Worm (Caenorhabditis elegans) whole organism, midembryonic: ENCODE data around the gene cah-2.

Source experiments
- T22C8.4 ChIP-seq: fragments of 200-800 bp; sonication (Bioruptor generic); IDR thresholded peaks from 2 replicates; pipeline ENCODE4 v1.3.6; 2022; ENCODE audit warnings: missing genetic modification characterization, missing compliant biosample characterization
- cog-1 ChIP-seq: sonication (generic microtip); optimal IDR thresholded peaks from 2 replicates; lab custom pipeline; 2016; ENCODE audit warnings: missing genetic modification characterization, missing compliant biosample characterization
- flt-1 ChIP-seq: fragments of 200-800 bp; sonication (Bioruptor generic); IDR thresholded peaks from 2 replicates; pipeline ENCODE4 v1.3.6; 2022; ENCODE audit warnings: missing genetic modification characterization, missing compliant biosample characterization
- klf-2 ChIP-seq: fragments of 200-800 bp; sonication (Bioruptor generic); conservative IDR thresholded peaks from 2 replicates; pipeline ENCODE4 v1.3.6; 2022; ENCODE audit warnings: missing genetic modification reagents, missing genetic modification characterization, missing compliant biosample characterization
- med-1 ChIP-seq: sonication (generic microtip); optimal IDR thresholded peaks from 2 replicates; lab custom pipeline; 2017; ENCODE audit warnings: missing genetic modification characterization, mild to moderate bottlenecking, missing compliant biosample characterization, antibody characterized with exemption, missing genetic modification reagents; ENCODE audit not compliant: insufficient read depth
- ref-1 ChIP-seq: fragments of 200-800 bp; sonication (Bioruptor generic); conservative IDR thresholded peaks from 2 replicates; pipeline ENCODE4 v1.3.6; 2022; ENCODE audit warnings: missing genetic modification reagents, missing genetic modification characterization, missing compliant biosample characterization
- tab-1 ChIP-seq: fragments of 200-800 bp; sonication (Bioruptor generic); IDR thresholded peaks from 2 replicates; pipeline ENCODE4 v1.3.6; 2022; ENCODE audit warnings: missing genetic modification characterization, missing compliant biosample characterization
- ztf-23 ChIP-seq: fragments of 200-800 bp; sonication (Bioruptor generic); IDR thresholded peaks from 2 replicates; pipeline ENCODE4 v1.3.6; 2022; ENCODE audit warnings: missing genetic modification reagents, missing genetic modification characterization, missing compliant biosample characterization
- ztf-29 ChIP-seq: fragments of 200-800 bp; sonication (Bioruptor generic); IDR thresholded peaks from 2 replicates; pipeline ENCODE4 v1.3.6; 2022; ENCODE audit warnings: missing genetic modification reagents, missing genetic modification characterization, missing compliant biosample characterization

The cah-2 gene

ce11 chrII:7483009-7483408 lies at the start of gene cah-2:
cah-2 (minus strand) TSS chrII:7483109.
- TF ChIP-seq klf-2 (GFP tag; lab: Robert Waterston, UW) (no peak), tab-1 (GFP tag; lab: Robert Waterston, UW) (no peak), med-1 (no peak), T22C8.4 (no peak), flt-1 (GFP tag; lab: Robert Waterston, UW) (no peak), cog-1 (no peak), ztf-23 (GFP tag; lab: Robert Waterston, UW) (no peak), ref-1 (GFP tag; lab: Robert Waterston, UW) (no peak), ztf-29 (GFP tag; lab: Robert Waterston, UW) (no peak)

DNA sequence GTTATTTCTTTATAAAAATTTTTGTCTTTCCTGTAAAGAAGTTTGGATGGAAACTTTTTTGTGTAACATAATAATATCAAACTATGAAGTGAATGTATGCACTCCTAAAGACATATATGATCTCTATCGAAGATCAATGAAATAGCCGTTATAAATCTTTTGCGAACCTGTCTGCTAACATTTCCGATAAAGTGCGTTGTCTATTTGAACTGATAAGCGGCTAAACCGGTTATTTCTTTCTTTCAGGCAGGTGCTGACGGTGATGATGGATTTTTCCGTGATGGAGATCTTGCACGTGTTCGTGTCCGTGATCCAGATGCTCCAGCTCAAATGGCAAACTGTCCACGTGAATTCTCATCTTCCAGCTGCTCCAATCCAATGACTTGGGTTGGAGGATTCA lies 48.6 kb upstream of the cah-2 start:
- TF ChIP-seq ztf-29 (GFP tag; lab: Robert Waterston, UW), result no peak
- no peak for TF ChIP-seq klf-2 (GFP tag; lab: Robert Waterston, UW)
- no peak for TF ChIP-seq tab-1 (GFP tag; lab: Robert Waterston, UW)
- TF ChIP-seq med-1, result no peak
- TF ChIP-seq flt-1 (GFP tag; lab: Robert Waterston, UW), result no peak
- no peak for TF ChIP-seq T22C8.4
- no peak for TF ChIP-seq cog-1
- no peak for TF ChIP-seq ztf-23 (GFP tag; lab: Robert Waterston, UW)
- TF ChIP-seq ref-1 (GFP tag; lab: Robert Waterston, UW), result no peak

ce11 chrII:7530944-7531343 lies 48.0 kb upstream of the cah-2 start, which contains the start of gene wrt-1:
wrt-1 (plus strand) TSS chrII:7530996.
- no peak for TF ChIP-seq ztf-29 (GFP tag; lab: Robert Waterston, UW)
- no peak for TF ChIP-seq ref-1 (GFP tag; lab: Robert Waterston, UW)
- no peak for TF ChIP-seq T22C8.4
- no peak for TF ChIP-seq cog-1
- no peak for TF ChIP-seq klf-2 (GFP tag; lab: Robert Waterston, UW)
- no peak for TF ChIP-seq tab-1 (GFP tag; lab: Robert Waterston, UW)
- no peak for TF ChIP-seq flt-1 (GFP tag; lab: Robert Waterston, UW)
- no peak for TF ChIP-seq ztf-23 (GFP tag; lab: Robert Waterston, UW)

DNA sequence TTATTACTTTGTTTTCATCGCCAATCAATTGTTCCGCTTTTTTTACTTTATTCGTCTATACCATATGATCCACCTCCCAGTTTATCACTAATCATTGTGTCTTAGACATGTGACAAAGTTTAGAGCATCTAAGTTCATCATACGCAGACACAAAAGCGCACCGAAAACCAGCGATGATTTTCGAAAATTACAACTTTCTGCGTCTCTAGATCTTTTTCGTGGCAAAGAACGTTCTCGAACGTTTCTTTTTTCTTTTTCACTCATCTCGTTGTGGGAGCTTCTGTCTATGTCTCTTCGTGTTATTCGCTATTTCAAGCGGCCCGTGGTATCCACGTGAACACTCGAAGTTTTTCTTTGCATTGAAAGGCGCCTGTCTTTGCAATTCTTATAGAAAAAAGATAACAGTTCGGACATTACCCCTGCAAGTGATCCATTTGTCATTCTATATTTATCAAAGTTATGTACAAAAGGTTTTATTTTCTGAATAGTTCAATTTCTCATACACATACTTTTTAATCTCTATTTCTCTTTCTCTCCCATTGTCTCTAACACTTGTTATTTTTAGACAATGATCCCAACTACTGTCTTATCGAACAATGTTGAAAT lies 46.3 kb upstream of the cah-2 start, which contains the start of gene ZK1290.5:
Gene ZK1290.5, plus strand, starts transcription at position 566 of the 606 bp plus-strand sequence.
- TF ChIP-seq ztf-29 (GFP tag; lab: Robert Waterston, UW) (no peak), cog-1 (peak; percentile 5)

DNA sequence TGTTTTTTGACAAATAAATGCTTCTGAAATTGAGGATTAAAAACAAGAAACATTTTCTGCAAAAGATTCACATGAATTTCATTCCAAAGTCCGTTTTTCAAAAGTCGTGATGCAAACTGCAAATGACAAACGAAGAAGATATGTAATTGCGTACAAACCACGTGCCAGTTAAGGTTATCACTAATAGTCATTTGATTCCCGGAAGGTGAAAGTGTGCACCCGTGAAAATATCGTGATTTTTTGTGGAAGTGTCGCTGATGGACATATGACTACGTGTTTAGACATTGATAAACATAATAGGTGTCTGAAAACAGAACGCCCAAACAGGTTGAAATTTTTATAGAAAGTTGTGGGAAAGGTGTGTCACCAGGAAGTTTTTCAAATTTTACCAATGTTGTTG lies 45.3 kb upstream of the cah-2 start:
- TF ChIP-seq ztf-23 (GFP tag; lab: Robert Waterston, UW), result no peak
- no peak for TF ChIP-seq flt-1 (GFP tag; lab: Robert Waterston, UW)
- no peak for TF ChIP-seq cog-1
- no peak for TF ChIP-seq T22C8.4
- no peak for TF ChIP-seq ref-1 (GFP tag; lab: Robert Waterston, UW)
- no peak for TF ChIP-seq tab-1 (GFP tag; lab: Robert Waterston, UW)
- TF ChIP-seq klf-2 (GFP tag; lab: Robert Waterston, UW), result no peak

DNA sequence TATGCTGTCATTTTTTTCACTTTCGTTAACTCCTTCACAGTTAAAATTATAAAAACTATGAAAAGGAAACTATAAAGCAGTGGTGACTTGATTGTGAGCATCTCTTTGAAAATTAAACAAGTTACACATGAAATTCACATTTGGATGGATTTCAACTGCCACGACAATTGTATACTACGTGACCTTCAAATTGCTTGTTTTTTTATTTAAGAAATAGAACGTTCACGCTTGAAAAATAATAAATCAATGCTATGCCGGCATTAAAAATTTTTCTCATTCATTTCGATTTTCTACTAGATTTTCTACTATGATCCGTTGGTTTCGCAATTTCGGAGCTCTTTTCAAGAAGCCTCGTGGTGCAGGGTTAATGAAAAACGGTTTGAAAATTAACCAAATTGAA lies 42.5 kb upstream of the cah-2 start, which contains the start of the genes ZK1290.7 and rnh-1.1:
Gene ZK1290.7, minus strand, starts transcription at position 101 of the 400 bp plus-strand sequence.
Gene rnh-1.1, plus strand, starts transcription at position 281 of the 400 bp plus-strand sequence.
- TF ChIP-seq ref-1 (GFP tag; lab: Robert Waterston, UW), result no peak
- TF ChIP-seq med-1, result no peak
- no peak for TF ChIP-seq ztf-23 (GFP tag; lab: Robert Waterston, UW)
- no peak for TF ChIP-seq ztf-29 (GFP tag; lab: Robert Waterston, UW)
- TF ChIP-seq klf-2 (GFP tag; lab: Robert Waterston, UW), result no peak
- no peak for TF ChIP-seq flt-1 (GFP tag; lab: Robert Waterston, UW)
- TF ChIP-seq T22C8.4, result no peak

ce11 chrII:7523281-7523680 lies 40.4 kb upstream of the cah-2 start, which contains the start of gene ZK1290.15:
ZK1290.15 (plus strand) TSS chrII:7523581.
- TF ChIP-seq ztf-29 (GFP tag; lab: Robert Waterston, UW), result no peak
- no peak for TF ChIP-seq flt-1 (GFP tag; lab: Robert Waterston, UW)
- no peak for TF ChIP-seq ref-1 (GFP tag; lab: Robert Waterston, UW)
- TF ChIP-seq cog-1, result no peak
- no peak for TF ChIP-seq tab-1 (GFP tag; lab: Robert Waterston, UW)
- no peak for TF ChIP-seq T22C8.4
- no peak for TF ChIP-seq klf-2 (GFP tag; lab: Robert Waterston, UW)

DNA sequence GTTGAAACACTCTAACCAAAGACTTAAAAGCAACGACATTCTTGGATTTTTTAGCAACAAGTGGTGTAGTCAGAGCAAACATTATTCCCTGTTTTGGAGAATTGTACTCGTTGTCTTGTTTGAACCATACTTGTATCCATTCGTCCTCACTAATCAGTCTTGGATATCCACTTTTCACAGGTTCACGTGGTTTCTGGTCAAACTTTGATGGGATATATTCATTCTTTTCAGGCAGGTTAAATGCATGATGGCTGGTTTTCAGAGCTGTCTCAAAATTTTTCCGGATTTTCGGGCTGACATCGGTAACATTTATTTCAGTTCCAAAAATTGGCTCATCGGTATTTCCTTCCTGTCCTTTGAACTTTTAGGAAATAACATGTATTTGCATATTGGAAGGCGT lies 38.5 kb upstream of the cah-2 start:
- no peak for TF ChIP-seq klf-2 (GFP tag; lab: Robert Waterston, UW)
- TF ChIP-seq tab-1 (GFP tag; lab: Robert Waterston, UW), result no peak
- no peak for TF ChIP-seq ref-1 (GFP tag; lab: Robert Waterston, UW)
- no peak for TF ChIP-seq med-1
- TF ChIP-seq ztf-29 (GFP tag; lab: Robert Waterston, UW), result no peak
- TF ChIP-seq ztf-23 (GFP tag; lab: Robert Waterston, UW), result no peak
- TF ChIP-seq flt-1 (GFP tag; lab: Robert Waterston, UW), result no peak
- TF ChIP-seq cog-1, result no peak
- TF ChIP-seq T22C8.4, result no peak

- TF ChIP-seq ref-1 (GFP tag; lab: Robert Waterston, UW) (no peak), med-1 (no peak), cog-1 (no peak), flt-1 (GFP tag; lab: Robert Waterston, UW) (no peak), ztf-23 (GFP tag; lab: Robert Waterston, UW) (no peak), T22C8.4 (no peak), klf-2 (GFP tag; lab: Robert Waterston, UW) (no peak), ztf-29 (GFP tag; lab: Robert Waterston, UW) (no peak)
Measured at ce11 chrII:7519221-7519620, 36.3 kb upstream of the cah-2 start, which contains the start of gene glb-9. glb-9 (minus strand) TSS chrII:7519321.

DNA sequence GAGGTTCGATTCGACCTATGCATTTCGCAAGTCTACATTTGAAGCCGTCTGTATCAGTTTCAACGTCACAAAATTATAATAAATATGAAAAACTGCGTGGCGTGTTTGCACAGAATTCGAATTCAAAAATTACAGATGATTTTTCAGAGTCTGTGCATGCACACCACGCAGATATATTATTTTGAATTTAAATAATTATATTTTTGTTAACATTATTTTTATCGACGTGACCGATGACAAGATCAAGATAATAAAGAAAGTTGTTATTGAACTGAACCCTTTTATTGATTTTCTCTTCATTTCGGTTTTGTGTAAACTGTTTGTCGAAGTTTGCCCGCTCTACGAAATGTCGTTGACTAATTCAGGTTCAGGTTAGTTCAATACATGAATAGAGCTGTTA lies 22.1 kb upstream of the cah-2 start, which contains the start of gene C28F5.1:
Gene C28F5.1, plus strand, starts transcription at position 301 of the 400 bp plus-strand sequence.
- TF ChIP-seq T22C8.4 (no peak), ref-1 (GFP tag; lab: Robert Waterston, UW) (no peak), ztf-23 (GFP tag; lab: Robert Waterston, UW) (no peak), cog-1 (no peak), tab-1 (GFP tag; lab: Robert Waterston, UW) (no peak), klf-2 (GFP tag; lab: Robert Waterston, UW) (no peak), med-1 (no peak), ztf-29 (GFP tag; lab: Robert Waterston, UW) (no peak)
